Fruit fly (Drosophila melanogaster) whole organism, wandering third instar larva: ENCODE measurements around the gene tai.

ENCODE experiments used
- CG32264 ChIP-seq: fragments of 200-800 bp; sonication (Bioruptor generic); optimal IDR thresholded peaks from 2 replicates; lab custom pipeline; 2016; ENCODE audit warnings: missing biosample characterization, missing genetic modification characterization
- Dfd ChIP-seq: fragments of >200 bp; optimal IDR thresholded peaks from 2 replicates; lab custom pipeline; 2017; ENCODE audit warnings: missing biosample characterization, missing genetic modification characterization
- Myc ChIP-seq: fragments of >200 bp; optimal IDR thresholded peaks from 2 replicates; lab custom pipeline; 2017
- Rel ChIP-seq, 2 experiments: fragments of 200-800 bp; sonication (Bioruptor generic) in 1 of 2; optimal IDR thresholded peaks; 2 replicates in 1 of 2; 3 replicates in 1 of 2; lab custom pipeline; 2016 to 2019; ENCODE audit warnings: mild to moderate bottlenecking in 2 of 2, missing biosample characterization in 2 of 2, missing genetic modification characterization in 2 of 2, moderate library complexity in 1 of 2
- br ChIP-seq: fragments of 200-800 bp; sonication (Bioruptor generic); optimal IDR thresholded peaks from 2 replicates; lab custom pipeline; 2016; ENCODE audit warnings: missing biosample characterization, missing genetic modification characterization
- foxo ChIP-seq, 2 experiments: fragments of 200-800 bp; sonication (Bioruptor generic); optimal IDR thresholded peaks; 2 replicates in 1 of 2; 3 replicates in 1 of 2; lab custom pipeline; 2016 to 2017; ENCODE audit warnings: missing biosample characterization in 2 of 2, missing genetic modification characterization in 2 of 2
- pan ChIP-seq: fragments of >200 bp; optimal IDR thresholded peaks from 2 replicates; lab custom pipeline; 2017
- psq ChIP-seq: fragments of 200-800 bp; sonication (Bioruptor generic); optimal IDR thresholded peaks from 3 replicates; lab custom pipeline; 2017; ENCODE audit warnings: missing biosample characterization, mild to moderate bottlenecking, missing genetic modification characterization, moderate library complexity
- tai ChIP-seq: sonication (Bioruptor generic); optimal IDR thresholded peaks from 2 replicates; lab custom pipeline; 2016; ENCODE audit warnings: missing biosample characterization, missing genetic modification characterization

DNA sequence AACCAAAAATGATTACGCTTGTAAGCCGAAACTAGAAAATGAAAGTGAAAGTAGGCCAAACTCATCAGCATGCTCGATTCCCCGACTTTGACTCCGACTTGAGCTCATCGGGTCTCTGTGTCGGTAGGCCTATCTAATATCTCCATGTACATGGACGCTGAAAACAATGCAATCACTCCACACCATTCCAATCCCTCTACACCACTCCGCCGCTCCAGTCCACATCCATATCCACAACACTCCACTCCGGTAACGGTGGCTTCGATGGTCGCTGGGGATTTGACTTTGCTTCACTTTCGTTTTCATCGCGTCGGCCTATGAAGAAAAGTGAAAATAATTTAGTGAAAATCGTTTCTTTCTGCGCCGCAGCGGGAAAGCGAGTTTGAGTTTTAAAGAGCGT, 27.1 kb downstream of the tai start:
- TF ChIP-seq pan (lab: Kevin White, UChicago) (no peak), foxo (GFP tag; optimal IDR thresholded peaks at IDR 0.05; lab: Kevin White, UChicago) (no peak), Rel (GFP tag; optimal IDR thresholded peaks at IDR 0.05; lab: Kevin White, UChicago) (no peak), Rel (tag; optimal IDR thresholded peaks at IDR 0.05; lab: Kevin White, UChicago) (no peak), psq (no peak), Myc (lab: Kevin White, UChicago) (no peak), Dfd (no peak), br (no peak), CG32264 (no peak), tai (no peak)
